Worm (Caenorhabditis elegans) whole organism, L1 larva: ENCODE measurements around the gene F48E3.9.

ENCODE experiments used
- C04F5.9 ChIP-seq: sonication (generic microtip); optimal IDR thresholded peaks from 2 replicates; lab custom pipeline; 2016; ENCODE audit warnings: missing genetic modification characterization, missing compliant biosample characterization
- aha-1 ChIP-seq: fragments of 150-350 bp; optimal IDR thresholded peaks from 2 replicates; lab custom pipeline; 2014; ENCODE audit warnings: missing biosample characterization, missing genetic modification characterization
- ama-1 ChIP-seq: fragments of 150-350 bp; optimal IDR thresholded peaks from 2 replicates; lab custom pipeline; 2014
- ceh-8 ChIP-seq: fragments of 200-800 bp; sonication (Bioruptor generic); optimal IDR thresholded peaks from 2 replicates; lab custom pipeline; 2018; ENCODE audit warnings: mild to moderate bottlenecking, missing genetic modification characterization, moderate library complexity, missing compliant biosample characterization
- ces-1 ChIP-seq: fragments of 150-350 bp; optimal IDR thresholded peaks from 2 replicates; lab custom pipeline; 2014; ENCODE audit warnings: missing biosample characterization, missing genetic modification reagents, missing genetic modification characterization
- dpl-1 ChIP-seq, 3 experiments: fragments of 150-350 bp in 2 of 3; sonication (generic microtip) in 1 of 3; optimal IDR thresholded peaks; 2 replicates each; lab custom pipeline; 2014 to 2017; ENCODE audit warnings: missing biosample characterization in 3 of 3, missing genetic modification characterization in 3 of 3, missing genetic modification reagents in 3 of 3
- efl-1 ChIP-seq, 4 experiments: fragments of 150-350 bp; optimal IDR thresholded peaks in 3 of 4; peaks in 1 of 4; 1 replicate in 1 of 4; 2 replicates in 3 of 4; lab custom pipeline; 2014; ENCODE audit warnings: missing biosample characterization in 2 of 4, missing genetic modification characterization in 2 of 4, missing genetic modification reagents in 2 of 4
- egl-13 ChIP-seq: sonication (generic microtip); optimal IDR thresholded peaks from 2 replicates; lab custom pipeline; 2016; ENCODE audit warnings: missing genotype, missing genetic modification reagents, missing genetic modification characterization, missing compliant biosample characterization
- elt-2 ChIP-seq: sonication (generic microtip); optimal IDR thresholded peaks from 2 replicates; lab custom pipeline; 2016; ENCODE audit warnings: missing genetic modification characterization, mild to moderate bottlenecking, inconsistent platforms, missing compliant biosample characterization, missing genetic modification reagents
- ets-5 ChIP-seq: fragments of 200-800 bp; sonication (Bioruptor generic); IDR thresholded peaks from 2 replicates; pipeline ENCODE4 v1.3.6; 2022; ENCODE audit warnings: missing genetic modification characterization, missing compliant biosample characterization
- fkh-10 ChIP-seq: sonication (generic microtip); optimal IDR thresholded peaks from 2 replicates; lab custom pipeline; 2017; ENCODE audit warnings: missing biosample characterization, missing genetic modification reagents, missing genetic modification characterization
- fkh-4 ChIP-seq: sonication (generic microtip); optimal IDR thresholded peaks from 2 replicates; lab custom pipeline; 2016; ENCODE audit warnings: missing compliant biosample characterization, missing genetic modification characterization, borderline replicate concordance
- fkh-8 ChIP-seq: sonication (generic microtip); optimal IDR thresholded peaks from 2 replicates; lab custom pipeline; 2016; ENCODE audit warnings: mild to moderate bottlenecking, missing genetic modification characterization, missing compliant biosample characterization
- lin-13 ChIP-seq: fragments of 150-350 bp; optimal IDR thresholded peaks from 2 replicates; lab custom pipeline; 2014; ENCODE audit warnings: missing biosample characterization, missing genetic modification reagents, missing genetic modification characterization
- lin-14 ChIP-seq: fragments of 200-800 bp; sonication (Bioruptor generic); optimal IDR thresholded peaks from 2 replicates; lab custom pipeline; 2018; ENCODE audit warnings: mild to moderate bottlenecking, missing genetic modification characterization, moderate library complexity, missing compliant biosample characterization
- lin-39 ChIP-seq: fragments of 150-350 bp; optimal IDR thresholded peaks from 2 replicates; lab custom pipeline; 2014; ENCODE audit warnings: missing biosample characterization, missing genetic modification reagents, missing genetic modification characterization
- lsy-2 ChIP-seq, 2 experiments: fragments of 150-350 bp; optimal IDR thresholded peaks; 2 replicates each; lab custom pipeline; 2014; ENCODE audit warnings: missing biosample characterization in 2 of 2, missing genetic modification characterization in 2 of 2
- mab-9 ChIP-seq: fragments of 200-800 bp; sonication (Bioruptor generic); IDR thresholded peaks from 2 replicates; pipeline ENCODE4 v1.3.6; 2022; ENCODE audit warnings: missing genetic modification reagents, missing genetic modification characterization, missing compliant biosample characterization
- mep-1 ChIP-seq: fragments of 150-350 bp; optimal IDR thresholded peaks from 2 replicates; lab custom pipeline; 2014; ENCODE audit warnings: missing biosample characterization, missing genetic modification characterization
- nhr-19 ChIP-seq: fragments of 200-800 bp; sonication (Bioruptor generic); conservative IDR thresholded peaks from 2 replicates; pipeline ENCODE4 v1.3.6; 2022; ENCODE audit warnings: missing genetic modification characterization, missing compliant biosample characterization
- nhr-20 ChIP-seq: sonication (generic microtip); optimal IDR thresholded peaks from 2 replicates; lab custom pipeline; 2016; ENCODE audit warnings: mild to moderate bottlenecking, missing genetic modification characterization, missing compliant biosample characterization
- nhr-47 ChIP-seq: sonication (generic microtip); optimal IDR thresholded peaks from 2 replicates; lab custom pipeline; 2016; ENCODE audit warnings: mild to moderate bottlenecking, missing genetic modification characterization, moderate library complexity, missing compliant biosample characterization
- nhr-71 ChIP-seq: sonication (generic microtip); optimal IDR thresholded peaks from 2 replicates; lab custom pipeline; 2016; ENCODE audit warnings: mild to moderate bottlenecking, missing genetic modification characterization, moderate library complexity, missing compliant biosample characterization
- nhr-76 ChIP-seq: sonication (generic microtip); optimal IDR thresholded peaks from 2 replicates; lab custom pipeline; 2017; ENCODE audit warnings: missing biosample characterization, missing genetic modification characterization
- nhr-84 ChIP-seq: sonication (generic microtip); optimal IDR thresholded peaks from 2 replicates; lab custom pipeline; 2017; ENCODE audit warnings: missing biosample characterization, missing genetic modification characterization
- pax-3 ChIP-seq: fragments of 200-800 bp; sonication (Bioruptor generic); optimal IDR thresholded peaks from 2 replicates; lab custom pipeline; 2018; ENCODE audit warnings: mild to moderate bottlenecking, missing genetic modification characterization, moderate library complexity, missing compliant biosample characterization
- pqm-1 ChIP-seq: sonication (generic microtip); optimal IDR thresholded peaks from 3 replicates; lab custom pipeline; 2017; ENCODE audit warnings: missing biosample characterization, missing genetic modification characterization
- rnt-1 ChIP-seq: sonication (generic microtip); optimal IDR thresholded peaks from 2 replicates; lab custom pipeline; 2016; ENCODE audit warnings: mild to moderate bottlenecking, missing genetic modification characterization, moderate library complexity, missing compliant biosample characterization
- snpc-4 ChIP-seq: fragments of 150-350 bp; optimal IDR thresholded peaks from 2 replicates; lab custom pipeline; 2014; ENCODE audit warnings: missing biosample characterization, missing genetic modification characterization
- snu-23 ChIP-seq: sonication (generic microtip); optimal IDR thresholded peaks from 2 replicates; lab custom pipeline; 2016; ENCODE audit warnings: missing genetic modification characterization, missing compliant biosample characterization
- sox-4 ChIP-seq: sonication (generic microtip); optimal IDR thresholded peaks from 2 replicates; lab custom pipeline; 2016; ENCODE audit warnings: missing genetic modification characterization, missing compliant biosample characterization
- sptf-1 ChIP-seq: fragments of 150-350 bp; optimal IDR thresholded peaks from 2 replicates; lab custom pipeline; 2014; ENCODE audit warnings: missing biosample characterization, missing genetic modification characterization
- sup-37 ChIP-seq: fragments of 200-800 bp; sonication (Bioruptor generic); optimal IDR thresholded peaks from 2 replicates; lab custom pipeline; 2018; ENCODE audit warnings: mild to moderate bottlenecking, missing genetic modification characterization, missing compliant biosample characterization
- swsn-7 ChIP-seq: sonication (generic microtip); optimal IDR thresholded peaks from 2 replicates; lab custom pipeline; 2016; ENCODE audit warnings: missing genetic modification characterization, missing compliant biosample characterization
- tbx-2 ChIP-seq: sonication (generic microtip); optimal IDR thresholded peaks from 2 replicates; lab custom pipeline; 2016; ENCODE audit warnings: missing genetic modification characterization, missing compliant biosample characterization
- unc-130 ChIP-seq: fragments of 150-350 bp; optimal IDR thresholded peaks from 2 replicates; lab custom pipeline; 2017; ENCODE audit warnings: missing biosample characterization, missing genetic modification characterization, inconsistent platforms
- unc-30 ChIP-seq: sonication (generic microtip); optimal IDR thresholded peaks from 2 replicates; lab custom pipeline; 2017; ENCODE audit warnings: missing biosample characterization, missing genetic modification characterization
- zag-1 ChIP-seq: fragments of 150-350 bp; optimal IDR thresholded peaks from 2 replicates; lab custom pipeline; 2014; ENCODE audit warnings: missing biosample characterization, missing genetic modification characterization
- zip-4 ChIP-seq: fragments of 200-800 bp; sonication (Bioruptor generic); optimal IDR thresholded peaks from 2 replicates; lab custom pipeline; 2018; ENCODE audit warnings: mild to moderate bottlenecking, missing genetic modification characterization, moderate library complexity, missing compliant biosample characterization
- ztf-11 ChIP-seq, 2 experiments: sonication (generic microtip); optimal IDR thresholded peaks; 2 replicates each; lab custom pipeline; 2016 to 2017; ENCODE audit warnings: missing genetic modification characterization in 2 of 2, missing biosample characterization in 1 of 2, missing compliant biosample characterization in 1 of 2

The F48E3.9 gene

DNA sequence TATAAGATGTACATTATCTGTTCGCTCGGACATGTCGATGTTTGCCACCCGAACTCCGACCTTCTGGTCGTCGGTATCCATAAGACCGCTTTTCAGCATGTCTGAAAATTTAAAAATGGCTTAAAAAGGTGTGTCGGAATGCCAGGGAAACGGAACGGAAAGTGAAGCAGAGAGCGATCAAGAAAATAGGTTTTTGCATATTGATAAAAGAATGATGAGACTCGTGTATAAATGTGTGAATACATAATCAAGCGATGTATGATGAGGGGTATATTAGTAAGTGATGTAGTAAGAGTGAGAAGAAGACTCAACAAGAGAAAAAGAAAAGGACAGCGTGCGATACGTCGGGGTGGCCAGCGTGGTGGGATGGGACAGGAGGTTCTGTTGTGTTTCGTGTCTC is 38.4 kb upstream of the F48E3.9 start, which contains the start of gene acl-12:
Gene acl-12 (minus strand): TSS at position 101 of the 400 bp plus-strand sequence.
- no peak for TF ChIP-seq lin-39
- TF ChIP-seq mep-1 (tag; lab: Kevin White, UChicago), result peak; percentile 1
- TF ChIP-seq rnt-1 (tag; lab: Kevin White, UChicago), result peak; percentile 32
- no peak for TF ChIP-seq mab-9 (GFP tag; lab: Robert Waterston, UW)
- TF ChIP-seq sup-37 (GFP tag; lab: Kevin White, UChicago), result no peak
- peak; percentile 28 for TF ChIP-seq snu-23 (GFP tag; lab: Kevin White, UChicago)
- TF ChIP-seq lin-14 (GFP tag; lab: Kevin White, UChicago), result peak; percentile 46
- TF ChIP-seq, all 84 proteins: peak for 4

ce11 chrX:7445734-7446133 is 35.1 kb upstream of the F48E3.9 start:
- no peak for TF ChIP-seq dpl-1 (GFP tag; optimal IDR thresholded peaks at IDR 0.05; lab: Kevin White, UChicago)
- no peak for TF ChIP-seq fkh-10 (GFP tag; lab: Kevin White, UChicago)
- TF ChIP-seq elt-2 (tag; lab: Kevin White, UChicago), result peak; percentile 51
- no peak for TF ChIP-seq sox-4 (tag; lab: Kevin White, UChicago)
- TF ChIP-seq unc-130 (tag; lab: Kevin White, UChicago), result no peak
- TF ChIP-seq efl-1 (optimal IDR thresholded peaks at IDR 0.05; lab: Kevin White, UChicago), result no peak
- no peak for TF ChIP-seq efl-1 (GFP tag; optimal IDR thresholded peaks at IDR 0.05 in 1 of 2; lab: Kevin White, UChicago)

ce11 chrX:7446485-7446884 is 34.4 kb upstream of the F48E3.9 start:
- TF ChIP-seq lin-14 (GFP tag; lab: Kevin White, UChicago), result peak; percentile 11
- TF ChIP-seq zag-1 (tag; lab: Kevin White, UChicago), result no peak
- TF ChIP-seq nhr-71 (tag; lab: Kevin White, UChicago), result peak; percentile 54
- no peak for TF ChIP-seq ceh-8 (GFP tag; lab: Kevin White, UChicago)
- no peak for TF ChIP-seq fkh-4 (tag; lab: Kevin White, UChicago)
- TF ChIP-seq nhr-19 (GFP tag; lab: Robert Waterston, UW), result no peak
- no peak for TF ChIP-seq pqm-1
- no peak for TF ChIP-seq sptf-1 (tag; lab: Kevin White, UChicago)
- TF ChIP-seq swsn-7, result no peak
- no peak for TF ChIP-seq ztf-11 (tag; optimal IDR thresholded peaks at IDR 0.05; lab: Kevin White, UChicago)
- TF ChIP-seq lsy-2 (tag; optimal IDR thresholded peaks at IDR 0.05; lab: Kevin White, UChicago), result peak in 1 of 2 experiments; percentile 7
- TF ChIP-seq egl-13 (tag; lab: Kevin White, UChicago), result no peak
- TF ChIP-seq tbx-2 (tag; lab: Kevin White, UChicago), result no peak
- no peak for TF ChIP-seq elt-2 (tag; lab: Kevin White, UChicago)
- no peak for TF ChIP-seq ama-1 (lab: Kevin White, UChicago)
- TF ChIP-seq fkh-8 (tag; lab: Kevin White, UChicago), result peak; percentile 58
- TF ChIP-seq lin-13 (GFP tag; lab: Kevin White, UChicago), result no peak
- no peak for TF ChIP-seq pax-3 (tag; lab: Kevin White, UChicago)
- no peak for TF ChIP-seq lin-39
- TF ChIP-seq ets-5 (GFP tag; lab: Robert Waterston, UW), result no peak
- no peak for TF ChIP-seq zip-4 (GFP tag; lab: Kevin White, UChicago)
- no peak for TF ChIP-seq efl-1 (optimal IDR thresholded peaks at IDR 0.05; lab: Kevin White, UChicago)
- TF ChIP-seq efl-1 (GFP tag; optimal IDR thresholded peaks at IDR 0.05 in 1 of 2; lab: Kevin White, UChicago), result no peak
- no peak for TF ChIP-seq nhr-76 (tag; lab: Kevin White, UChicago)
- TF ChIP-seq nhr-47, result peak; percentile 61
- TF ChIP-seq nhr-84 (tag; lab: Kevin White, UChicago), result no peak
- TF ChIP-seq C04F5.9, result no peak
- TF ChIP-seq rnt-1 (tag; lab: Kevin White, UChicago), result no peak
- no peak for TF ChIP-seq ces-1
- TF ChIP-seq snpc-4 (tag; lab: Kevin White, UChicago), result no peak
- no peak for TF ChIP-seq aha-1
- TF ChIP-seq unc-30 (tag; lab: Kevin White, UChicago), result no peak
- TF ChIP-seq nhr-20, result peak; percentile 27
- TF ChIP-seq, all 84 proteins: peak for 6
